Worm (Caenorhabditis elegans): ENCODE results near the gene clec-168.

- TF ChIP-seq nhr-237 (tag; optimal IDR thresholded peaks at IDR 0.05) (no peak), pha-4 (tag; optimal IDR thresholded peaks at IDR 0.05) (no peak), unc-62 (GFP tag; optimal IDR thresholded peaks at IDR 0.05) (no peak), nhr-28 (tag; optimal IDR thresholded peaks at IDR 0.05) (no peak), elt-1 (tag; optimal IDR thresholded peaks at IDR 0.05; ENCODE audit: borderline replicate concordance, insufficient read depth) (no peak), sptf-1 (tag; optimal IDR thresholded peaks at IDR 0.05) (no peak), mep-1 (tag; optimal IDR thresholded peaks at IDR 0.05) (no peak), ces-1 (GFP tag; optimal IDR thresholded peaks at IDR 0.05) (no peak), unc-39 (tag; optimal IDR thresholded peaks at IDR 0.05) (no peak), elt-3 (tag; optimal IDR thresholded peaks at IDR 0.05) (no peak), nhr-76 (tag; optimal IDR thresholded peaks at IDR 0.05) (no peak), ham-2 (GFP tag; optimal IDR thresholded peaks at IDR 0.05) (no peak)
These were observed 28.1 kb upstream of the clec-168 start, which contains the start of gene W09G12.7 for ce11 chrIV:1228675-1229130.
